Worm (Caenorhabditis elegans) whole organism, L1 larva: ENCODE measurements around the gene fbxb-58.

Experiments
- C34B4.2 ChIP-seq: sonication (generic microtip); optimal IDR thresholded peaks from 2 replicates; lab custom pipeline; 2017; ENCODE audit warnings: mild to moderate bottlenecking, missing genetic modification characterization, missing compliant biosample characterization
- F16B12.6 ChIP-seq: fragments of 150-350 bp; optimal IDR thresholded peaks from 2 replicates; lab custom pipeline; 2014; ENCODE audit warnings: missing biosample characterization, missing genetic modification characterization
- alr-1 ChIP-seq: fragments of 200-800 bp; sonication (Bioruptor generic); optimal IDR thresholded peaks from 2 replicates; lab custom pipeline; 2018; ENCODE audit warnings: borderline replicate concordance, mild to moderate bottlenecking, missing genetic modification characterization, missing compliant biosample characterization
- aly-2 ChIP-seq: fragments of 150-350 bp; optimal IDR thresholded peaks from 2 replicates; lab custom pipeline; 2014; ENCODE audit warnings: missing biosample characterization, missing genetic modification characterization
- blmp-1 ChIP-seq: fragments of 150-350 bp; optimal IDR thresholded peaks from 2 replicates; lab custom pipeline; 2014; ENCODE audit warnings: missing biosample characterization, missing genetic modification characterization
- ceh-8 ChIP-seq: fragments of 200-800 bp; sonication (Bioruptor generic); optimal IDR thresholded peaks from 2 replicates; lab custom pipeline; 2018; ENCODE audit warnings: mild to moderate bottlenecking, missing genetic modification characterization, moderate library complexity, missing compliant biosample characterization
- ceh-82 ChIP-seq, 3 experiments: fragments of 150-350 bp in 1 of 3; sonication (generic microtip) in 2 of 3; optimal IDR thresholded peaks; 2 replicates each; lab custom pipeline; 2014 to 2017; ENCODE audit warnings: missing biosample characterization in 3 of 3, missing genetic modification characterization in 3 of 3
- ceh-90 ChIP-seq: sonication (generic microtip); optimal IDR thresholded peaks from 2 replicates; lab custom pipeline; 2016; ENCODE audit warnings: missing genetic modification characterization, missing compliant biosample characterization
- dsc-1 ChIP-seq: sonication (generic microtip); optimal IDR thresholded peaks from 2 replicates; lab custom pipeline; 2016; ENCODE audit warnings: mild to moderate bottlenecking, missing genetic modification characterization, missing compliant biosample characterization
- efl-3 ChIP-seq: fragments of 200-800 bp; sonication (Bioruptor generic); optimal IDR thresholded peaks from 2 replicates; lab custom pipeline; 2018; ENCODE audit warnings: mild to moderate bottlenecking, missing genetic modification characterization, missing compliant biosample characterization
- egl-27 ChIP-seq, 2 experiments: fragments of 150-350 bp in 1 of 2; sonication (generic microtip); optimal IDR thresholded peaks; 3 replicates each; lab custom pipeline; 2017 to 2018; ENCODE audit warnings: missing biosample characterization in 2 of 2, missing genetic modification characterization in 2 of 2, missing genetic modification reagents in 2 of 2
- ets-5 ChIP-seq: fragments of 200-800 bp; sonication (Bioruptor generic); IDR thresholded peaks from 2 replicates; pipeline ENCODE4 v1.3.6; 2022; ENCODE audit warnings: missing genetic modification characterization, missing compliant biosample characterization
- fkh-10 ChIP-seq: sonication (generic microtip); optimal IDR thresholded peaks from 2 replicates; lab custom pipeline; 2017; ENCODE audit warnings: missing biosample characterization, missing genetic modification reagents, missing genetic modification characterization
- fkh-4 ChIP-seq: sonication (generic microtip); optimal IDR thresholded peaks from 2 replicates; lab custom pipeline; 2016; ENCODE audit warnings: missing compliant biosample characterization, missing genetic modification characterization, borderline replicate concordance
- fkh-8 ChIP-seq: sonication (generic microtip); optimal IDR thresholded peaks from 2 replicates; lab custom pipeline; 2016; ENCODE audit warnings: mild to moderate bottlenecking, missing genetic modification characterization, missing compliant biosample characterization
- fos-1 ChIP-seq: fragments of 150-350 bp; optimal IDR thresholded peaks from 2 replicates; lab custom pipeline; 2014; ENCODE audit warnings: missing biosample characterization, missing genetic modification characterization
- grh-1 ChIP-seq: fragments of 200-800 bp; sonication (Bioruptor generic); IDR thresholded peaks from 2 replicates; pipeline ENCODE4 v1.3.6; 2022; ENCODE audit warnings: missing genetic modification reagents, missing genetic modification characterization, missing compliant biosample characterization
- hlh-17 ChIP-seq: fragments of 200-800 bp; sonication (Bioruptor generic); optimal IDR thresholded peaks from 2 replicates; lab custom pipeline; 2018; ENCODE audit warnings: missing genetic modification characterization, mild to moderate bottlenecking, missing compliant biosample characterization, moderate library complexity, borderline replicate concordance
- irx-1 ChIP-seq: sonication (generic microtip); optimal IDR thresholded peaks from 2 replicates; lab custom pipeline; 2016; ENCODE audit warnings: missing genetic modification characterization, missing compliant biosample characterization
- jun-1 ChIP-seq: fragments of 150-350 bp; optimal IDR thresholded peaks from 2 replicates; lab custom pipeline; 2014; ENCODE audit warnings: missing biosample characterization, missing genetic modification reagents, missing genetic modification characterization
- lin-14 ChIP-seq: fragments of 200-800 bp; sonication (Bioruptor generic); optimal IDR thresholded peaks from 2 replicates; lab custom pipeline; 2018; ENCODE audit warnings: mild to moderate bottlenecking, missing genetic modification characterization, moderate library complexity, missing compliant biosample characterization
- lin-15B ChIP-seq: fragments of 150-350 bp; sonication (generic microtip); optimal IDR thresholded peaks from 3 replicates; lab custom pipeline; 2014; ENCODE audit warnings: missing biosample characterization, missing genetic modification characterization
- lir-3 ChIP-seq: sonication (generic microtip); optimal IDR thresholded peaks from 2 replicates; lab custom pipeline; 2016; ENCODE audit warnings: mild to moderate bottlenecking, missing genetic modification characterization, moderate library complexity, missing compliant biosample characterization; ENCODE audit not compliant: poor library complexity
- lsy-2 ChIP-seq, 2 experiments: fragments of 150-350 bp; optimal IDR thresholded peaks; 2 replicates each; lab custom pipeline; 2014; ENCODE audit warnings: missing biosample characterization in 2 of 2, missing genetic modification characterization in 2 of 2
- mdl-1 ChIP-seq, 2 experiments: fragments of 150-350 bp; optimal IDR thresholded peaks; 2 replicates each; lab custom pipeline; 2014 to 2017; ENCODE audit warnings: missing biosample characterization in 2 of 2, missing genetic modification characterization in 2 of 2, inconsistent platforms in 1 of 2
- mef-2 ChIP-seq: fragments of 150-350 bp; optimal IDR thresholded peaks from 2 replicates; lab custom pipeline; 2014; ENCODE audit warnings: missing biosample characterization, missing genetic modification characterization
- nhr-237 ChIP-seq: fragments of 150-350 bp; optimal IDR thresholded peaks from 2 replicates; lab custom pipeline; 2014; ENCODE audit warnings: missing biosample characterization, missing genetic modification characterization
- nhr-28 ChIP-seq: fragments of 150-350 bp; optimal IDR thresholded peaks from 2 replicates; lab custom pipeline; 2014; ENCODE audit warnings: missing biosample characterization, missing genetic modification characterization
- nhr-47 ChIP-seq: sonication (generic microtip); optimal IDR thresholded peaks from 2 replicates; lab custom pipeline; 2016; ENCODE audit warnings: mild to moderate bottlenecking, missing genetic modification characterization, moderate library complexity, missing compliant biosample characterization
- nhr-84 ChIP-seq: sonication (generic microtip); optimal IDR thresholded peaks from 2 replicates; lab custom pipeline; 2017; ENCODE audit warnings: missing biosample characterization, missing genetic modification characterization
- nhr-85 ChIP-seq: sonication (generic microtip); peaks from one replicate; lab custom pipeline; 2016; ENCODE audit warnings: missing genetic modification characterization, inconsistent platforms, missing compliant biosample characterization
- pag-3 ChIP-seq: sonication (generic microtip); optimal IDR thresholded peaks from 2 replicates; lab custom pipeline; 2017; ENCODE audit warnings: missing genetic modification characterization, mild to moderate bottlenecking, missing compliant biosample characterization, antibody characterized with exemption, borderline replicate concordance; ENCODE audit not compliant: insufficient read depth
- snpc-4 ChIP-seq: fragments of 150-350 bp; optimal IDR thresholded peaks from 2 replicates; lab custom pipeline; 2014; ENCODE audit warnings: missing biosample characterization, missing genetic modification characterization
- sptf-1 ChIP-seq: fragments of 150-350 bp; optimal IDR thresholded peaks from 2 replicates; lab custom pipeline; 2014; ENCODE audit warnings: missing biosample characterization, missing genetic modification characterization
- tbx-2 ChIP-seq: sonication (generic microtip); optimal IDR thresholded peaks from 2 replicates; lab custom pipeline; 2016; ENCODE audit warnings: missing genetic modification characterization, missing compliant biosample characterization
- tlp-1 ChIP-seq: fragments of 150-350 bp; optimal IDR thresholded peaks from 2 replicates; lab custom pipeline; 2014; ENCODE audit warnings: missing biosample characterization, missing genetic modification characterization
- unc-30 ChIP-seq: sonication (generic microtip); optimal IDR thresholded peaks from 2 replicates; lab custom pipeline; 2017; ENCODE audit warnings: missing biosample characterization, missing genetic modification characterization
- unc-86 ChIP-seq: sonication (generic microtip); optimal IDR thresholded peaks from 2 replicates; lab custom pipeline; 2016; ENCODE audit warnings: missing genetic modification characterization, missing compliant biosample characterization
- unc-98 ChIP-seq: fragments of 200-800 bp; sonication (Bioruptor generic); IDR thresholded peaks from 2 replicates; pipeline ENCODE4 v1.3.6; 2022; ENCODE audit warnings: missing genetic modification characterization, missing compliant biosample characterization
- xbp-1 ChIP-seq: sonication (generic microtip); optimal IDR thresholded peaks from 2 replicates; lab custom pipeline; 2016; ENCODE audit warnings: missing genetic modification characterization, missing compliant biosample characterization
- ztf-4 ChIP-seq: fragments of 150-350 bp; optimal IDR thresholded peaks from 2 replicates; lab custom pipeline; 2014; ENCODE audit warnings: missing biosample characterization, missing genetic modification characterization

The fbxb-58 gene

DNA sequence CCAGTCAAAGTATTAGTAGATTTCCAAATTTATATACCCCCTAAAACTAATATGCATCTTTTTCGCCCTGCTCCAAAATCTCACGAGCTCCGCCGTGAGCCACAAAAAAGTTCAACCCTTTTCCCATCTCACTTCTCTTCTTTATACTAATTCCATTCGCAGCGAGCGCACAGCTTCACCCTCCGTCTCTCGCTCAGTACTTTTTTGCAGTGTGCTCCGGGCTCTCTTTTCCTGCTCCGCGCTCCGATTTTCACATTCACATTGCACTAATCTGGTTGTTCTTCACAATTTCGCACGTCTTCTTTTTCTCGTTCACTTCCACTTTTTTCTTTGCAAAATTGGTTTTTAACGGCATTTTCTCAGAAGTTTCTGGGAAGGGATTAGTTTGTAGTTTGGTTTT is 28.6 kb upstream of the fbxb-58 start:
- TF ChIP-seq dsc-1 (tag; lab: Kevin White, UChicago): peak; percentile 22
- TF ChIP-seq F16B12.6: no peak
- peak; percentile 52 for TF ChIP-seq lin-14 (GFP tag; lab: Kevin White, UChicago)
- TF ChIP-seq ceh-82 (tag; optimal IDR thresholded peaks at IDR 0.05; lab: Kevin White, UChicago): peak in 1 of 3 experiments; percentile 10
- peak; percentile 11 for TF ChIP-seq nhr-47 (tag; lab: Kevin White, UChicago)
- TF ChIP-seq tbx-2 (tag; lab: Kevin White, UChicago): no peak
- TF ChIP-seq fkh-8 (tag; lab: Kevin White, UChicago): peak; percentile 29
- TF ChIP-seq fkh-10 (GFP tag; lab: Kevin White, UChicago): peak; percentile 54

DNA sequence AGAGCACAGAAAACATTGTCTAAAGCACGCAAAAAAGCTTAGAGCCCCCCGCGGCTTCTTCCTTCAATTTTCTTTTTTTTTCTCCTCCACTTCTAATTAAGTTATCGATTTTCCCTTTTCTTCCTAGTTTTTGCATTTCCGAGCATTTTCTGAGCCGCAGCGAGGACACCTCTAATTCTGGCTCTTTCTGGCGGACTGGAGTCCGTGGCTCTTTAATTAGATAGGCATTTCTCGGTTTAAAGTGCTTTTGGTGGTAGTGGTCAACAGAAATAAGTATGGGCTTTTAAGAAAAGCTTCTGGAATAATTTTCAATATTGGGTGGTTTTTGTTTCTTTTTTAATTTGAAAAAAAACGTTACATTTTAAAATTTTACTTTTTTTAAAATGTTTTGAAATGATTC is 26.4 kb upstream of the fbxb-58 start:
- peak; percentile 67 for TF ChIP-seq lin-14 (GFP tag; lab: Kevin White, UChicago)
- TF ChIP-seq egl-27 (tag; optimal IDR thresholded peaks at IDR 0.05; lab: Kevin White, UChicago): no peak
- no peak for TF ChIP-seq lsy-2 (tag; optimal IDR thresholded peaks at IDR 0.05; lab: Kevin White, UChicago)
- TF ChIP-seq F16B12.6: no peak
- TF ChIP-seq ets-5 (GFP tag; lab: Robert Waterston, UW): no peak

DNA sequence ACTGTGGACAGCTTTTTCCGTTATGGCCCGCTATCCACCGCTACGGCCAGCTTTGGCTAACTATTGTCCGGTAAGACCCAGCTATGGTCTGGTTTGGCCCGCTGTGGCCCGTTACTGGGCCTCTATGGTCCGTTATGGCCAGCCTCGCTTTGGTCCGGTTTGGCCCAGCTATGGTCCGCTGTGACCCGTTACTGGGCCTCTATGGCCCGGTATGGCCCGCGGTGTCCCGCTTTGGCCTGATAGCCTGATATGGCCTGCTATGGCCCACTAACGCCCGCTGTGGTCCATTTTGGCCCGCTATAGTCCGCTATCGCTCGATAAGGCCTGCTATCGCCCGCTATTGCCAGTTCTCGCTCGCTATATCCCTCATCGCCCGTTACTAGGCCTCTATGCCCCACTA is 25.4 kb upstream of the fbxb-58 start:
- no peak for TF ChIP-seq alr-1
- no peak for TF ChIP-seq grh-1 (GFP tag; lab: Robert Waterston, UW)
- TF ChIP-seq nhr-84: no peak
- no peak for TF ChIP-seq C34B4.2 (tag; lab: Kevin White, UChicago)
- TF ChIP-seq lin-15B (tag; lab: Kevin White, UChicago): no peak
- no peak for TF ChIP-seq ceh-90 (tag; lab: Kevin White, UChicago)
- TF ChIP-seq irx-1 (tag; lab: Kevin White, UChicago): no peak
- TF ChIP-seq mef-2 (tag; lab: Kevin White, UChicago): no peak
- no peak for TF ChIP-seq unc-98 (GFP tag; lab: Robert Waterston, UW)
- no peak for TF ChIP-seq efl-3
- TF ChIP-seq unc-30 (tag; lab: Kevin White, UChicago): no peak
- no peak for TF ChIP-seq xbp-1 (tag; lab: Kevin White, UChicago)
- TF ChIP-seq tlp-1 (tag; lab: Kevin White, UChicago): no peak
- TF ChIP-seq mdl-1 (tag; optimal IDR thresholded peaks at IDR 0.05; lab: Kevin White, UChicago): no peak
- TF ChIP-seq pag-3 (tag; lab: Kevin White, UChicago): no peak
- TF ChIP-seq fkh-4 (tag; lab: Kevin White, UChicago): no peak
- no peak for TF ChIP-seq unc-86 (tag; lab: Kevin White, UChicago)

DNA sequence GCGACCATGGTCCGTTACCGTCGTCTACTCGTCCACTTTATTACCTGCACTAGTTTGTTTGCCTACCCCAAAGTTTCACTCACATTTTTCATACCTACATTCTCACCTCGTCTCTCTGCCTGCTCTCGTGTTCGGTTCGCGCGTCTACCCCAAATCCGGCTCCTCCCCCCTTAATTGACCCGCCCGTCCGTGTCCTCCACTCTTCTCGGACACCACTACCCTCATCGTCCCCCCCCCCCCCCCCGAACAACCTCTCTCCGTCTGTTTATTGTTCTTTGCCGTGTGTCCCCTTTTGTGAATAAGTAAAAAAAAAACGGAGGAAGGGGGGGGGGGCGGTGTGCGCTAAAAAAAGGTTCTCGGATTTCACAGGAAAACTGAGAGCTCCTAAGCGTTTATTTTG is 24.9 kb upstream of the fbxb-58 start:
- TF ChIP-seq lin-14 (GFP tag; lab: Kevin White, UChicago) (peak; percentile 40), hlh-17 (no peak)

DNA sequence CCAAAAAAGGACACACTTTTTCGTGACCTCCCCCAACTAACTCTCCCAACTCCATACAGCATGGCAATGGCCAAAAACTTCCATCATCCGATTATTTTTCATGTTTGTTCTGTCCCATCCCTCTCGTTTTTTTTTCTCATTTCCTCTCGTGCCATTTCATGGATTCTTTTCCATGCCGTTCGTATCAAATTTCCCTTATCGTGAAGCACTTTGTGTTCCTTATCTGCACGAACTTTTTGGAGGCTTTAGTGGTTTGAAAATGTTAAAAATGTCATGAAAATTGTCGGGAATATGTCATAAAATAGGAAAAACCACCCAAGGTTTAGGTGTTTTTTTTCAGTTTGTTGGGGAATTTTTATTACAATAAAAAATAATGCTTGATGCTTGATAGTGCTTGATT is 24.2 kb upstream of the fbxb-58 start:
- TF ChIP-seq nhr-28 (tag; lab: Kevin White, UChicago): no peak
- no peak for TF ChIP-seq snpc-4 (tag; lab: Kevin White, UChicago)
- TF ChIP-seq lir-3 (tag; lab: Kevin White, UChicago): no peak
- no peak for TF ChIP-seq F16B12.6
- no peak for TF ChIP-seq jun-1 (tag; lab: Kevin White, UChicago)
- TF ChIP-seq ceh-8: no peak
- no peak for TF ChIP-seq unc-98 (GFP tag; lab: Robert Waterston, UW)
- no peak for TF ChIP-seq fos-1 (tag; lab: Kevin White, UChicago)
- no peak for TF ChIP-seq unc-30 (tag; lab: Kevin White, UChicago)
- TF ChIP-seq blmp-1 (tag; lab: Kevin White, UChicago): no peak
- no peak for TF ChIP-seq nhr-47 (tag; lab: Kevin White, UChicago)
- no peak for TF ChIP-seq sptf-1 (tag; lab: Kevin White, UChicago)
- no peak for TF ChIP-seq pag-3 (tag; lab: Kevin White, UChicago)
- TF ChIP-seq aly-2 (tag; lab: Kevin White, UChicago): no peak
- no peak for TF ChIP-seq xbp-1 (tag; lab: Kevin White, UChicago)
- TF ChIP-seq nhr-85 (tag; lab: Kevin White, UChicago): no peak
- TF ChIP-seq nhr-237 (tag; lab: Kevin White, UChicago): no peak
- TF ChIP-seq ztf-4: no peak
